Worm (Caenorhabditis elegans) whole organism, L3 larva: Measurements from ENCODE around the gene F39D8.3.

Experiments
- nhr-43 ChIP-seq: sonication (generic microtip); optimal IDR thresholded peaks from 2 replicates; lab custom pipeline; 2016; ENCODE audit warnings: mild to moderate bottlenecking, missing genetic modification characterization, missing compliant biosample characterization; ENCODE audit not compliant: poor library complexity, severe bottlenecking
- snpc-4 ChIP-seq: fragments of 150-350 bp; optimal IDR thresholded peaks from 2 replicates; lab custom pipeline; 2014; ENCODE audit warnings: missing biosample characterization, missing genetic modification characterization

ce11 chrX:15434922-15435321 is 14.2 kb downstream of the F39D8.3 start:
- TF ChIP-seq snpc-4 (tag; lab: Kevin White, UChicago) = peak; percentile 36
- TF ChIP-seq nhr-43 = no peak
